Fruit fly (Drosophila melanogaster) whole organism, embryonic: ENCODE data around the gene tho2.

Experiments
- B-H1 ChIP-seq: fragments of 200-800 bp; sonication (Bioruptor generic); IDR thresholded peaks from 3 replicates; pipeline ENCODE4 v1.3.6; 2022; ENCODE audit warnings: missing biosample characterization, missing genetic modification characterization
- CG10209 ChIP-seq: fragments of 200-800 bp; sonication (Bioruptor generic); optimal IDR thresholded peaks from 3 replicates; lab custom pipeline; 2017; ENCODE audit warnings: missing biosample characterization, mild to moderate bottlenecking, missing genetic modification characterization, missing genetic modification reagents
- CG10431 ChIP-seq: fragments of 200-800 bp; sonication (Bioruptor generic); optimal IDR thresholded peaks from 3 replicates; lab custom pipeline; 2018; ENCODE audit warnings: missing biosample characterization, mild to moderate bottlenecking, missing genetic modification characterization
- CG12104 ChIP-seq: fragments of 200-800 bp; sonication (Bioruptor generic); optimal IDR thresholded peaks from 3 replicates; lab custom pipeline; 2016; ENCODE audit warnings: missing biosample characterization, missing genetic modification characterization
- CG12391 ChIP-seq: fragments of 200-800 bp; sonication (Bioruptor generic); optimal IDR thresholded peaks from 3 replicates; lab custom pipeline; 2018; ENCODE audit warnings: missing biosample characterization, mild to moderate bottlenecking, missing genetic modification characterization, moderate library complexity
- CG12744 ChIP-seq: fragments of 200-800 bp; sonication (Bioruptor generic); optimal IDR thresholded peaks from 2 replicates; lab custom pipeline; 2016; ENCODE audit warnings: missing biosample characterization, missing genetic modification characterization
- CG15073 ChIP-seq: fragments of 200-800 bp; sonication (Bioruptor generic); optimal IDR thresholded peaks from 2 replicates; lab custom pipeline; 2016; ENCODE audit warnings: missing biosample characterization, missing genetic modification characterization
- CG15269 ChIP-seq: fragments of 200-800 bp; sonication (Bioruptor generic); optimal IDR thresholded peaks from 2 replicates; lab custom pipeline; 2018; ENCODE audit warnings: missing biosample characterization, mild to moderate bottlenecking, missing genetic modification characterization, moderate library complexity
- CG15479 ChIP-seq: fragments of 200-800 bp; sonication (Bioruptor generic); optimal IDR thresholded peaks from 3 replicates; lab custom pipeline; 2019; ENCODE audit warnings: missing biosample characterization, mild to moderate bottlenecking, missing genetic modification characterization, moderate library complexity
- CG15514 ChIP-seq: fragments of 200-800 bp; sonication (Bioruptor generic); optimal IDR thresholded peaks from 3 replicates; lab custom pipeline; 2017; ENCODE audit warnings: missing biosample characterization, missing genetic modification characterization, mild to moderate bottlenecking, moderate library complexity, missing genetic modification reagents
- CG17186 ChIP-seq: fragments of 200-800 bp; sonication (Bioruptor generic); optimal IDR thresholded peaks from 3 replicates; lab custom pipeline; 2017; ENCODE audit warnings: missing biosample characterization, missing genetic modification reagents, missing genetic modification characterization
- CG17359 ChIP-seq: fragments of 200-800 bp; sonication (Bioruptor generic); optimal IDR thresholded peaks from 3 replicates; lab custom pipeline; 2018; ENCODE audit warnings: missing biosample characterization, mild to moderate bottlenecking, missing genetic modification characterization, moderate library complexity
- CG17361 ChIP-seq: fragments of 200-800 bp; sonication (Bioruptor generic); IDR thresholded peaks from 3 replicates; pipeline ENCODE4 v1.3.6; 2022; ENCODE audit warnings: missing biosample characterization, missing genetic modification characterization
- CG3065 ChIP-seq: fragments of 200-800 bp; sonication (Bioruptor generic); optimal IDR thresholded peaks from 2 replicates; lab custom pipeline; 2016; ENCODE audit warnings: missing biosample characterization, missing genetic modification characterization
- CG31388 ChIP-seq: fragments of 200-800 bp; sonication (Bioruptor generic); optimal IDR thresholded peaks from 2 replicates; lab custom pipeline; 2016; ENCODE audit warnings: missing biosample characterization, missing genetic modification characterization
- CG3838 ChIP-seq: fragments of 200-800 bp; sonication (Bioruptor generic); optimal IDR thresholded peaks from 3 replicates; lab custom pipeline; 2016; ENCODE audit warnings: missing biosample characterization, missing genetic modification characterization
- CG3995 ChIP-seq: fragments of 200-800 bp; sonication (Bioruptor generic); optimal IDR thresholded peaks from 3 replicates; lab custom pipeline; 2016; ENCODE audit warnings: missing biosample characterization, missing genetic modification characterization
- CG4617 ChIP-seq: fragments of 200-800 bp; sonication (Bioruptor generic); optimal IDR thresholded peaks from 3 replicates; lab custom pipeline; 2016; ENCODE audit warnings: missing biosample characterization, missing genetic modification characterization, borderline replicate concordance
- CG6813 ChIP-seq: fragments of 200-800 bp; sonication (Bioruptor generic); optimal IDR thresholded peaks from 2 replicates; lab custom pipeline; 2017; ENCODE audit warnings: missing biosample characterization, missing genetic modification characterization, mild to moderate bottlenecking, moderate library complexity, missing genetic modification reagents
- CG8388 ChIP-seq: fragments of 200-800 bp; sonication (Bioruptor generic); optimal IDR thresholded peaks from 2 replicates; lab custom pipeline; 2019; ENCODE audit warnings: missing biosample characterization, mild to moderate bottlenecking, missing genetic modification characterization, moderate library complexity
- CG8478 ChIP-seq: fragments of >200 bp; optimal IDR thresholded peaks from 2 replicates; lab custom pipeline; 2018
- CG9437 ChIP-seq: fragments of 200-800 bp; sonication (Bioruptor generic); optimal IDR thresholded peaks from 2 replicates; lab custom pipeline; 2018; ENCODE audit warnings: missing biosample characterization, mild to moderate bottlenecking, missing genetic modification characterization
- D19B ChIP-seq: fragments of 200-800 bp; sonication (Bioruptor generic); optimal IDR thresholded peaks from 2 replicates; lab custom pipeline; 2017; ENCODE audit warnings: missing biosample characterization, mild to moderate bottlenecking, missing genetic modification characterization
- Dll ChIP-seq: fragments of 200-800 bp; sonication (Bioruptor generic); IDR thresholded peaks from 4 replicates; pipeline ENCODE4 v1.3.6; 2022; ENCODE audit warnings: missing biosample characterization, missing genetic modification characterization; ENCODE audit not compliant: partially characterized antibody
- ERR ChIP-seq: fragments of 200-800 bp; sonication (Bioruptor generic); optimal IDR thresholded peaks from 2 replicates; lab custom pipeline; 2016; ENCODE audit warnings: missing biosample characterization, missing genetic modification characterization
- Fer2 ChIP-seq: fragments of 200-800 bp; sonication (Bioruptor generic); optimal IDR thresholded peaks from 2 replicates; lab custom pipeline; 2018; ENCODE audit warnings: missing biosample characterization, mild to moderate bottlenecking, missing genetic modification characterization, moderate library complexity
- GATAe ChIP-seq: fragments of 200-800 bp; sonication (Bioruptor generic); conservative IDR thresholded peaks from 2 replicates; pipeline ENCODE4 v1.3.6; 2022; ENCODE audit warnings: missing biosample characterization, missing genetic modification characterization
- HLHmδ ChIP-seq: fragments of 200-800 bp; sonication (Bioruptor generic); optimal IDR thresholded peaks from 2 replicates; lab custom pipeline; 2018; ENCODE audit warnings: missing biosample characterization, mild to moderate bottlenecking, missing genetic modification characterization, moderate library complexity
- Hey ChIP-seq: fragments of 200-800 bp; sonication (Bioruptor generic); optimal IDR thresholded peaks from 3 replicates; lab custom pipeline; 2018; ENCODE audit warnings: missing biosample characterization, mild to moderate bottlenecking, missing genetic modification characterization
- Hr39 ChIP-seq: fragments of >200 bp; optimal IDR thresholded peaks from 2 replicates; lab custom pipeline; 2017
- Lpt ChIP-seq: fragments of >200 bp; optimal IDR thresholded peaks from 2 replicates; lab custom pipeline; 2018; ENCODE audit warnings: missing biosample characterization, missing genetic modification characterization
- MTF-1 ChIP-seq: fragments of 200-800 bp; sonication (Bioruptor generic); optimal IDR thresholded peaks from 2 replicates; lab custom pipeline; 2018; ENCODE audit warnings: missing biosample characterization, mild to moderate bottlenecking, missing genetic modification characterization, borderline replicate concordance
- Mad ChIP-seq: fragments of 200-800 bp; sonication (Bioruptor generic); optimal IDR thresholded peaks from 2 replicates; lab custom pipeline; 2016; ENCODE audit warnings: missing biosample characterization, missing genetic modification characterization
- Med ChIP-seq: fragments of 200-800 bp; sonication (Bioruptor generic); peaks from one replicate; lab custom pipeline; 2016; ENCODE audit warnings: missing biosample characterization, missing genetic modification characterization, mild to moderate bottlenecking, inconsistent platforms, moderate library complexity
- Pdp1 ChIP-seq, 2 experiments: fragments of 200-800 bp; sonication (Bioruptor generic); optimal IDR thresholded peaks; 3 replicates each; lab custom pipeline; 2016; ENCODE audit warnings: missing biosample characterization in 2 of 2, missing genetic modification characterization in 2 of 2, mild to moderate bottlenecking in 1 of 2, moderate library complexity in 1 of 2
- Usf ChIP-seq: fragments of 200-800 bp; sonication (Bioruptor generic); optimal IDR thresholded peaks from 2 replicates; lab custom pipeline; 2017; ENCODE audit warnings: missing genotype, missing biosample characterization, missing genetic modification characterization
- amos ChIP-seq: fragments of 200-800 bp; sonication (Bioruptor generic); IDR thresholded peaks from 2 replicates; pipeline ENCODE4 v1.3.6; 2022; ENCODE audit warnings: missing biosample characterization, missing genetic modification characterization; ENCODE audit not compliant: partially characterized antibody
- ase ChIP-seq: fragments of 200-800 bp; sonication (Bioruptor generic); IDR thresholded peaks from 3 replicates; pipeline ENCODE4 v1.3.6; 2022; ENCODE audit warnings: missing biosample characterization, missing genetic modification characterization
- bcd ChIP-seq: fragments of 200-800 bp; sonication (Bioruptor generic); optimal IDR thresholded peaks from 2 replicates; lab custom pipeline; 2017; ENCODE audit warnings: missing biosample characterization, mild to moderate bottlenecking, missing genetic modification characterization
- crp ChIP-seq, 2 experiments: fragments of 200-800 bp; sonication (Bioruptor generic); optimal IDR thresholded peaks; 2 replicates in 1 of 2; 3 replicates in 1 of 2; lab custom pipeline; 2017; ENCODE audit warnings: missing biosample characterization in 2 of 2, missing genetic modification characterization in 2 of 2, mild to moderate bottlenecking in 1 of 2, moderate library complexity in 1 of 2
- dimm ChIP-seq: fragments of 200-800 bp; sonication (Bioruptor generic); IDR thresholded peaks from 2 replicates; pipeline ENCODE4 v1.3.6; 2022; ENCODE audit warnings: missing biosample characterization, missing genetic modification characterization
- fd64A ChIP-seq: fragments of 200-800 bp; sonication (Bioruptor generic); optimal IDR thresholded peaks from 3 replicates; lab custom pipeline; 2018; ENCODE audit warnings: missing biosample characterization, mild to moderate bottlenecking, missing genetic modification characterization
- fd96Cb ChIP-seq: fragments of 200-800 bp; sonication (Bioruptor generic); optimal IDR thresholded peaks from 2 replicates; lab custom pipeline; 2018; ENCODE audit warnings: missing biosample characterization, mild to moderate bottlenecking, missing genetic modification characterization, moderate library complexity
- ham ChIP-seq: fragments of 200-800 bp; sonication (Bioruptor generic); IDR thresholded peaks from 2 replicates; pipeline ENCODE4 v1.3.6; 2022; ENCODE audit warnings: missing biosample characterization, missing genetic modification characterization
- p53 ChIP-seq: fragments of 200-800 bp; sonication (Bioruptor generic); optimal IDR thresholded peaks from 2 replicates; lab custom pipeline; 2016; ENCODE audit warnings: missing biosample characterization, missing genetic modification characterization
- pan ChIP-seq, 4 experiments: fragments of >200 bp in 3 of 4; fragments of 200-800 bp in 1 of 4; sonication (Bioruptor generic) in 1 of 4; optimal IDR thresholded peaks in 3 of 4; IDR thresholded peaks in 1 of 4; 2 replicates each; pipeline versions ENCODE4 v1.3.6 to Lab custom; 2017 to 2022; ENCODE audit warnings: missing biosample characterization in 2 of 4, missing genetic modification characterization in 2 of 4, mixed read lengths in 1 of 4
- rib ChIP-seq: fragments of 200-800 bp; sonication (Bioruptor generic); IDR thresholded peaks from 2 replicates; pipeline ENCODE4 v1.3.6; 2022; ENCODE audit warnings: missing biosample characterization, missing genetic modification characterization
- scrt ChIP-seq: fragments of 200-800 bp; sonication (Bioruptor generic); optimal IDR thresholded peaks from 2 replicates; lab custom pipeline; 2018; ENCODE audit warnings: missing biosample characterization, mild to moderate bottlenecking, missing genetic modification characterization, moderate library complexity
- tna ChIP-seq: fragments of 200-800 bp; sonication (Bioruptor generic); IDR thresholded peaks from 2 replicates; pipeline ENCODE4 v1.3.6; 2022; ENCODE audit warnings: missing biosample characterization, missing genetic modification characterization; ENCODE audit not compliant: partially characterized antibody
- trh ChIP-seq: fragments of 200-800 bp; sonication (Bioruptor generic); optimal IDR thresholded peaks from 2 replicates; lab custom pipeline; 2016; ENCODE audit warnings: missing biosample characterization, missing genetic modification characterization

The tho2 gene

DNA sequence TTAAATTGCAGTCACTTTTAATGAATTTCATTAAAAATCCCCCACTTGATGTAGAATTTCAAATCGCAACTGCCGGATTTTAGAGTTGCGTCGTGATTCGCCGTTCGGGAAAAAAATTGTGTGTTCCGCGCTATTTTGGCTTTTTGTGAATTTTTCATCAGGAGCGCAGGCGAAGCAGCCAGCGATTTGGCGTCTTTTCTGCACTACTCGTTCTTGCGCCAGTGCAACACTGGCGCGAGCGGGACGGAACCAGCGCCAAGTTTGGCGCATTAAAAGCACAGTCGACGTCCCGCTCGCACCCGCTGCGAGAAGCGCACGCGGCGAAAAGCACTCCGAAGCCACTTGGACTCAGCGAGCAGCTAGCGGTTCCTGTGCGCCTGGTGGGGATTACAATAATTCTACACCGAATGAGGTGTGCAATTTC, 48.4 kb upstream of the tho2 start (continued):
- TF ChIP-seq Lpt (GFP tag; lab: Kevin White, UChicago) (no peak), CG9437 (no peak), amos (GFP tag; lab: Robert Waterston, UW) (no peak), scrt (GFP tag; lab: Kevin White, UChicago) (peak; percentile 37), p53 (GFP tag; lab: Kevin White, UChicago) (no peak), Pdp1 (GFP tag; optimal IDR thresholded peaks at IDR 0.05; lab: Kevin White, UChicago) (peak in 1 of 2 experiments; percentile 73), CG8478 (lab: Kevin White, UChicago) (peak; percentile 90), HLHmδ (GFP tag; lab: Kevin White, UChicago) (no peak), rib (GFP tag; lab: Robert Waterston, UW) (no peak), crp (GFP tag; optimal IDR thresholded peaks at IDR 0.05; lab: Kevin White, UChicago) (no peak), CG12744 (GFP tag; lab: Kevin White, UChicago) (peak; percentile 46), Med (GFP tag; lab: Kevin White, UChicago) (peak; percentile 88), CG15514 (GFP tag; lab: Kevin White, UChicago) (peak; percentile 91), pan (optimal IDR thresholded peaks at IDR 0.05; lab: Kevin White, UChicago) (no peak), pan (GFP tag; optimal IDR thresholded peaks at IDR 0.05 in 1 of 2, IDR thresholded peaks at IDR 0.05 in 1 of 2) (no peak), tna (GFP tag; lab: Robert Waterston, UW) (no peak), Dll (GFP tag; lab: Robert Waterston, UW) (no peak), ase (GFP tag; lab: Robert Waterston, UW) (no peak), CG17359 (tag; lab: Kevin White, UChicago) (peak; percentile 14), Hey (tag; lab: Kevin White, UChicago) (peak; percentile 70), fd96Cb (tag; lab: Kevin White, UChicago) (no peak), dimm (no peak), CG15269 (tag; lab: Kevin White, UChicago) (peak; percentile 49), CG3838 (GFP tag; lab: Kevin White, UChicago) (no peak), trh (GFP tag; lab: Kevin White, UChicago) (no peak), CG15073 (no peak), Usf (GFP tag; lab: Kevin White, UChicago) (no peak), fd64A (GFP tag; lab: Kevin White, UChicago) (peak; percentile 21), CG6813 (peak; percentile 57), Fer2 (tag; lab: Kevin White, UChicago) (no peak), Mad (peak; percentile 30), ham (GFP tag; lab: Robert Waterston, UW) (no peak), CG3065 (GFP tag; lab: Kevin White, UChicago) (no peak), CG3995 (peak; percentile 89), CG10209 (GFP tag; lab: Kevin White, UChicago) (no peak), ERR (GFP tag; lab: Kevin White, UChicago) (peak; percentile 60), bcd (GFP tag; lab: Kevin White, UChicago) (peak; percentile 40), CG12391 (tag; lab: Kevin White, UChicago) (peak; percentile 24), MTF-1 (GFP tag; lab: Kevin White, UChicago) (peak; percentile 55), CG4617 (no peak), CG17361 (no peak), CG17186 (GFP tag; lab: Kevin White, UChicago) (peak; percentile 92), D19B (no peak), Hr39 (lab: Kevin White, UChicago) (no peak), CG10431 (GFP tag; lab: Kevin White, UChicago) (peak; percentile 42), CG12104 (peak; percentile 6), CG8388 (GFP tag; lab: Kevin White, UChicago) (peak; percentile 33), B-H1 (no peak), CG15479 (GFP tag; lab: Kevin White, UChicago) (no peak), GATAe (GFP tag; lab: Robert Waterston, UW) (no peak), CG31388 (GFP tag; lab: Kevin White, UChicago) (peak; percentile 17)
